Worm (Caenorhabditis elegans) whole organism, late embryonic: ENCODE results near the gene swsn-1.

Source experiments
- C08G9.2 ChIP-seq: sonication (generic microtip); optimal IDR thresholded peaks from 2 replicates; lab custom pipeline; 2016; ENCODE audit warnings: mild to moderate bottlenecking, missing genetic modification characterization, moderate library complexity, missing compliant biosample characterization
- C38D4.7 ChIP-seq: fragments of 200-800 bp; sonication (Bioruptor generic); optimal IDR thresholded peaks from 2 replicates; lab custom pipeline; 2018; ENCODE audit warnings: mild to moderate bottlenecking, missing genetic modification characterization, moderate library complexity, missing compliant biosample characterization
- K02D7.2 ChIP-seq: sonication (generic microtip); optimal IDR thresholded peaks from 2 replicates; lab custom pipeline; 2017; ENCODE audit warnings: mild to moderate bottlenecking, missing genetic modification characterization, missing compliant biosample characterization
- K09A11.1 ChIP-seq: sonication (generic microtip); optimal IDR thresholded peaks from 2 replicates; lab custom pipeline; 2017; ENCODE audit warnings: antibody characterized with exemption, mild to moderate bottlenecking, missing genetic modification characterization, missing compliant biosample characterization; ENCODE audit not compliant: insufficient read depth
- T23F11.4 ChIP-seq: fragments of 200-800 bp; sonication (Bioruptor generic); optimal IDR thresholded peaks from 2 replicates; lab custom pipeline; 2018; ENCODE audit warnings: mild to moderate bottlenecking, missing genetic modification characterization, missing compliant biosample characterization
- ahr-1 ChIP-seq: sonication (generic microtip); optimal IDR thresholded peaks from 2 replicates; lab custom pipeline; 2016; ENCODE audit warnings: missing genetic modification characterization, missing compliant biosample characterization
- ceh-18 ChIP-seq: sonication (generic microtip); optimal IDR thresholded peaks from 2 replicates; lab custom pipeline; 2016; ENCODE audit warnings: missing genetic modification characterization, missing compliant biosample characterization
- ceh-2 ChIP-seq: sonication (generic microtip); optimal IDR thresholded peaks from 2 replicates; lab custom pipeline; 2016; ENCODE audit warnings: missing genotype, missing genetic modification characterization, missing compliant biosample characterization
- ceh-22 ChIP-seq: sonication (generic microtip); optimal IDR thresholded peaks from 2 replicates; lab custom pipeline; 2017; ENCODE audit warnings: missing biosample characterization, missing genetic modification characterization
- ceh-31 ChIP-seq: sonication (generic microtip); optimal IDR thresholded peaks from 2 replicates; lab custom pipeline; 2016; ENCODE audit warnings: missing genetic modification characterization, missing compliant biosample characterization
- ceh-34 ChIP-seq: sonication (generic microtip); optimal IDR thresholded peaks from 2 replicates; lab custom pipeline; 2016; ENCODE audit warnings: mild to moderate bottlenecking, missing genetic modification characterization, missing compliant biosample characterization
- ceh-45 ChIP-seq: fragments of 200-800 bp; sonication (Bioruptor generic); IDR thresholded peaks from 2 replicates; pipeline ENCODE4 v1.3.6; 2022; ENCODE audit warnings: missing genetic modification reagents, missing genetic modification characterization, missing compliant biosample characterization
- ceh-48 ChIP-seq: sonication (generic microtip); optimal IDR thresholded peaks from 2 replicates; lab custom pipeline; 2016; ENCODE audit warnings: missing genetic modification characterization, inconsistent platforms, missing compliant biosample characterization
- ceh-6 ChIP-seq: fragments of 200-800 bp; sonication (Bioruptor generic); optimal IDR thresholded peaks from 2 replicates; lab custom pipeline; 2018; ENCODE audit warnings: mild to moderate bottlenecking, missing genetic modification characterization, missing compliant biosample characterization
- dmd-4 ChIP-seq: sonication (generic microtip); optimal IDR thresholded peaks from 2 replicates; lab custom pipeline; 2016; ENCODE audit warnings: borderline replicate concordance, missing genetic modification characterization, missing compliant biosample characterization
- dve-1 ChIP-seq: sonication (generic microtip); optimal IDR thresholded peaks from 2 replicates; lab custom pipeline; 2017; ENCODE audit warnings: antibody characterized with exemption, mild to moderate bottlenecking, missing genetic modification characterization, missing compliant biosample characterization
- ets-4 ChIP-seq: sonication (generic microtip); optimal IDR thresholded peaks from 2 replicates; lab custom pipeline; 2016; ENCODE audit warnings: missing genetic modification characterization, missing compliant biosample characterization
- fax-1 ChIP-seq: sonication (generic microtip); optimal IDR thresholded peaks from 2 replicates; lab custom pipeline; 2016; ENCODE audit warnings: missing genotype, missing genetic modification characterization, missing compliant biosample characterization
- hlh-13 ChIP-seq: fragments of 200-800 bp; sonication (Bioruptor generic); optimal IDR thresholded peaks from 2 replicates; lab custom pipeline; 2018; ENCODE audit warnings: mild to moderate bottlenecking, missing genetic modification characterization, missing compliant biosample characterization
- hlh-15 ChIP-seq: sonication (generic microtip); optimal IDR thresholded peaks from 2 replicates; lab custom pipeline; 2016; ENCODE audit warnings: missing genetic modification characterization, missing compliant biosample characterization
- hlh-30 ChIP-seq: sonication (generic microtip); optimal IDR thresholded peaks from 2 replicates; lab custom pipeline; 2017; ENCODE audit warnings: antibody characterized with exemption, missing genetic modification characterization, missing compliant biosample characterization; ENCODE audit not compliant: insufficient read depth
- lim-6 ChIP-seq: sonication (generic microtip); optimal IDR thresholded peaks from 2 replicates; lab custom pipeline; 2016; ENCODE audit warnings: missing genetic modification characterization, missing compliant biosample characterization
- lin-11 ChIP-seq: fragments of 200-800 bp; sonication (Bioruptor generic); optimal IDR thresholded peaks from 2 replicates; lab custom pipeline; 2018; ENCODE audit warnings: mild to moderate bottlenecking, missing genetic modification characterization, missing compliant biosample characterization
- mec-3 ChIP-seq: sonication (generic microtip); optimal IDR thresholded peaks from 2 replicates; lab custom pipeline; 2016; ENCODE audit warnings: borderline replicate concordance, missing genetic modification characterization, missing compliant biosample characterization
- nhr-232 ChIP-seq: sonication (generic microtip); optimal IDR thresholded peaks from 2 replicates; lab custom pipeline; 2016; ENCODE audit warnings: missing genetic modification characterization, missing compliant biosample characterization
- npax-4 ChIP-seq: sonication (generic microtip); optimal IDR thresholded peaks from 2 replicates; lab custom pipeline; 2016; ENCODE audit warnings: missing genetic modification characterization, missing compliant biosample characterization
- odd-2 ChIP-seq: sonication (generic microtip); optimal IDR thresholded peaks from 2 replicates; lab custom pipeline; 2017; ENCODE audit warnings: antibody characterized with exemption, mild to moderate bottlenecking, missing genetic modification characterization, missing compliant biosample characterization
- pha-2 ChIP-seq: sonication (generic microtip); optimal IDR thresholded peaks from 2 replicates; lab custom pipeline; 2017; ENCODE audit warnings: mild to moderate bottlenecking, missing genetic modification characterization, missing compliant biosample characterization
- pha-4 ChIP-seq: fragments of 150-350 bp; optimal IDR thresholded peaks from 2 replicates; lab custom pipeline; 2018; ENCODE audit warnings: missing biosample characterization, missing genetic modification reagents, missing genetic modification characterization
- ref-2 ChIP-seq: sonication (generic microtip); optimal IDR thresholded peaks from 2 replicates; lab custom pipeline; 2016; ENCODE audit warnings: missing genetic modification characterization, missing compliant biosample characterization
- sdc-2 ChIP-seq: sonication (generic microtip); optimal IDR thresholded peaks from 2 replicates; lab custom pipeline; 2016; ENCODE audit warnings: missing genotype, missing genetic modification characterization, missing compliant biosample characterization
- sox-2 ChIP-seq: fragments of 200-800 bp; sonication (Bioruptor generic); IDR thresholded peaks from 2 replicates; pipeline ENCODE4 v1.3.6; 2022; ENCODE audit warnings: missing genetic modification reagents, missing genetic modification characterization, missing compliant biosample characterization
- sox-4 ChIP-seq: sonication (generic microtip); optimal IDR thresholded peaks from 2 replicates; lab custom pipeline; 2017; ENCODE audit warnings: mild to moderate bottlenecking, missing genetic modification characterization, inconsistent platforms, missing compliant biosample characterization
- syd-9 ChIP-seq: sonication (generic microtip); optimal IDR thresholded peaks from 2 replicates; lab custom pipeline; 2016; ENCODE audit warnings: mild to moderate bottlenecking, missing genetic modification characterization, moderate library complexity, missing compliant biosample characterization
- tbx-2 ChIP-seq: sonication (generic microtip); optimal IDR thresholded peaks from 2 replicates; lab custom pipeline; 2016; ENCODE audit warnings: missing genetic modification characterization, missing compliant biosample characterization
- unc-3 ChIP-seq, 2 experiments: fragments of 200-800 bp in 1 of 2; sonication (Bioruptor generic) in 1 of 2; sonication (generic microtip) in 1 of 2; conservative IDR thresholded peaks in 1 of 2; optimal IDR thresholded peaks in 1 of 2; 2 replicates each; pipeline versions ENCODE4 v1.3.6 to Lab custom; 2016 to 2022; ENCODE audit warnings: missing compliant biosample characterization in 2 of 2, missing genetic modification characterization in 2 of 2, missing genetic modification reagents in 1 of 2
- unc-42 ChIP-seq: sonication (generic microtip); optimal IDR thresholded peaks from 2 replicates; lab custom pipeline; 2016; ENCODE audit warnings: missing genotype, missing genetic modification characterization, missing compliant biosample characterization
- unc-86 ChIP-seq: sonication (generic microtip); optimal IDR thresholded peaks from 2 replicates; lab custom pipeline; 2016; ENCODE audit warnings: missing genetic modification characterization, missing compliant biosample characterization
- zip-5 ChIP-seq: sonication (generic microtip); optimal IDR thresholded peaks from 2 replicates; lab custom pipeline; 2016; ENCODE audit warnings: missing genetic modification characterization, missing compliant biosample characterization

swsn-1 gene

ce11 chrV:20233743-20234142, 15.5 kb downstream of the swsn-1 start, which contains the start of gene Y113G7B.15:
Y113G7B.15 (minus strand) TSS chrV:20233843.
- TF ChIP-seq ceh-22 (no peak), lin-11 (tag; lab: Kevin White, UChicago) (no peak), mec-3 (no peak), dve-1 (no peak), ceh-34 (no peak), K09A11.1 (no peak), nhr-232 (tag; lab: Kevin White, UChicago) (no peak), fax-1 (tag; lab: Kevin White, UChicago) (no peak), C08G9.2 (no peak), lim-6 (tag; lab: Kevin White, UChicago) (no peak), pha-4 (tag; lab: Kevin White, UChicago) (no peak), sox-4 (tag; lab: Kevin White, UChicago) (no peak), ceh-6 (GFP tag; lab: Kevin White, UChicago) (no peak), sdc-2 (no peak), pha-2 (tag; lab: Kevin White, UChicago) (no peak), ahr-1 (tag; lab: Kevin White, UChicago) (no peak), dmd-4 (tag; lab: Kevin White, UChicago) (no peak), K02D7.2 (tag; lab: Kevin White, UChicago) (no peak)

- no peak for TF ChIP-seq sdc-2
- TF ChIP-seq ceh-18 (tag; lab: Kevin White, UChicago): no peak
- TF ChIP-seq zip-5 (tag; lab: Kevin White, UChicago): no peak
- TF ChIP-seq odd-2: no peak
- no peak for TF ChIP-seq lin-11 (tag; lab: Kevin White, UChicago)
- no peak for TF ChIP-seq ref-2 (tag; lab: Kevin White, UChicago)
- TF ChIP-seq sox-2: no peak
- TF ChIP-seq npax-4 (tag; lab: Kevin White, UChicago): no peak
- no peak for TF ChIP-seq syd-9 (tag; lab: Kevin White, UChicago)
- no peak for TF ChIP-seq tbx-2 (tag; lab: Kevin White, UChicago)
- no peak for TF ChIP-seq hlh-13
- TF ChIP-seq K09A11.1: no peak
- no peak for TF ChIP-seq unc-86 (tag; lab: Kevin White, UChicago)
- TF ChIP-seq ahr-1 (tag; lab: Kevin White, UChicago): no peak
- no peak for TF ChIP-seq unc-42 (tag; lab: Kevin White, UChicago)
Observed at ce11 chrV:20225312-20225711, 24.0 kb downstream of the swsn-1 start.

- TF ChIP-seq ceh-31 (tag; lab: Kevin White, UChicago): no peak
- TF ChIP-seq ets-4 (tag; lab: Kevin White, UChicago): no peak
- no peak for TF ChIP-seq dmd-4 (tag; lab: Kevin White, UChicago)
- no peak for TF ChIP-seq unc-3 (GFP tag; conservative IDR thresholded peaks at IDR 0.05; lab: Robert Waterston, UW)
- no peak for TF ChIP-seq unc-3 (tag; optimal IDR thresholded peaks at IDR 0.05; lab: Kevin White, UChicago)
- TF ChIP-seq ceh-48: no peak
- no peak for TF ChIP-seq dve-1
- no peak for TF ChIP-seq hlh-15 (tag; lab: Kevin White, UChicago)
Observed at ce11 chrV:20223725-20224124, 25.6 kb downstream of the swsn-1 start.

- no peak for TF ChIP-seq tbx-2 (tag; lab: Kevin White, UChicago)
- TF ChIP-seq unc-42 (tag; lab: Kevin White, UChicago): peak; percentile 96
Observed at ce11 chrV:20220604-20221003, 28.7 kb downstream of the swsn-1 start.

- TF ChIP-seq syd-9 (tag; lab: Kevin White, UChicago) (no peak), dmd-4 (tag; lab: Kevin White, UChicago) (no peak), pha-4 (tag; lab: Kevin White, UChicago) (no peak), mec-3 (no peak), T23F11.4 (GFP tag; lab: Kevin White, UChicago) (no peak), ceh-45 (GFP tag; lab: Robert Waterston, UW) (no peak), ceh-2 (tag; lab: Kevin White, UChicago) (no peak), sox-2 (no peak), C38D4.7 (GFP tag; lab: Kevin White, UChicago) (no peak), hlh-13 (no peak), ceh-6 (GFP tag; lab: Kevin White, UChicago) (no peak), hlh-30 (tag; lab: Kevin White, UChicago) (no peak)
Observed at ce11 chrV:20215197-20215596, 34.1 kb downstream of the swsn-1 start, which contains the start of gene Y113G7B.11. Y113G7B.11 (minus strand) TSS chrV:20215297.
